Fruit fly (Drosophila melanogaster) whole organism, wandering third instar larva: ENCODE results near the gene CG10949.
A peak's percentile ranks its signal among the peaks of the same experiment; 100 is the strongest.

Experiments used
- Abd-B ChIP-seq: fragments of >200 bp; optimal IDR thresholded peaks from 2 replicates; lab custom pipeline; 2017; ENCODE audit warnings: missing biosample characterization, missing genetic modification characterization
- CG32264 ChIP-seq: fragments of 200-800 bp; sonication (Bioruptor generic); optimal IDR thresholded peaks from 2 replicates; lab custom pipeline; 2016; ENCODE audit warnings: missing biosample characterization, missing genetic modification characterization
- CG9705 ChIP-seq: fragments of 200-800 bp; sonication (Bioruptor generic); optimal IDR thresholded peaks from 2 replicates; lab custom pipeline; 2018; ENCODE audit warnings: missing biosample characterization, mild to moderate bottlenecking, missing genetic modification characterization
- CrebA ChIP-seq: fragments of 200-800 bp; sonication (Bioruptor generic); optimal IDR thresholded peaks from 2 replicates; lab custom pipeline; 2016; ENCODE audit warnings: missing biosample characterization, mild to moderate bottlenecking, missing genetic modification characterization, borderline replicate concordance
- Dfd ChIP-seq: fragments of >200 bp; optimal IDR thresholded peaks from 2 replicates; lab custom pipeline; 2017; ENCODE audit warnings: missing biosample characterization, missing genetic modification characterization
- Dif ChIP-seq: fragments of 200-275, 200-300 bp; sonication (Bioruptor generic); optimal IDR thresholded peaks from 2 replicates; lab custom pipeline; 2018; ENCODE audit warnings: missing biosample characterization, missing genetic modification characterization; ENCODE audit not compliant: partially characterized antibody
- GATAd ChIP-seq: sonication (Bioruptor generic); optimal IDR thresholded peaks from 2 replicates; lab custom pipeline; 2016; ENCODE audit warnings: missing biosample characterization, missing genetic modification characterization
- HLH106 ChIP-seq: fragments of 200-800 bp; optimal IDR thresholded peaks from 3 replicates; lab custom pipeline; 2019; ENCODE audit warnings: missing biosample characterization, mild to moderate bottlenecking, missing genetic modification characterization, moderate library complexity
- Hnf4 ChIP-seq: fragments of 200-800 bp; sonication (Bioruptor generic); optimal IDR thresholded peaks from 2 replicates; lab custom pipeline; 2016; ENCODE audit warnings: missing biosample characterization, mild to moderate bottlenecking, missing genetic modification characterization
- Hr78 ChIP-seq: fragments of >200 bp; optimal IDR thresholded peaks from 2 replicates; lab custom pipeline; 2017; ENCODE audit warnings: missing biosample characterization, missing genetic modification characterization
- Hr83 ChIP-seq: fragments of 200-300 bp; sonication (Bioruptor generic); optimal IDR thresholded peaks from 2 replicates; lab custom pipeline; 2016; ENCODE audit warnings: missing biosample characterization, mild to moderate bottlenecking, missing genetic modification characterization, moderate library complexity; ENCODE audit not compliant: poor library complexity, severe bottlenecking
- Jra ChIP-seq: sonication (Bioruptor generic); optimal IDR thresholded peaks from 2 replicates; lab custom pipeline; 2016; ENCODE audit warnings: missing biosample characterization, missing genetic modification characterization
- Mio ChIP-seq: sonication (Bioruptor generic); optimal IDR thresholded peaks from 2 replicates; lab custom pipeline; 2016; ENCODE audit warnings: missing biosample characterization, missing genetic modification characterization
- Myc ChIP-seq: fragments of >200 bp; optimal IDR thresholded peaks from 2 replicates; lab custom pipeline; 2017
- N ChIP-seq: fragments of >200 bp; optimal IDR thresholded peaks from 2 replicates; lab custom pipeline; 2018; ENCODE audit warnings: missing biosample characterization, missing external identifiers, missing genetic modification characterization
- OdsH ChIP-seq: fragments of 200-800 bp; sonication (Bioruptor generic); optimal IDR thresholded peaks from 2 replicates; lab custom pipeline; 2016; ENCODE audit warnings: missing biosample characterization, mild to moderate bottlenecking, missing genetic modification characterization
- Rel ChIP-seq, 2 experiments: fragments of 200-800 bp; sonication (Bioruptor generic) in 1 of 2; optimal IDR thresholded peaks; 2 replicates in 1 of 2; 3 replicates in 1 of 2; lab custom pipeline; 2016 to 2019; ENCODE audit warnings: mild to moderate bottlenecking in 2 of 2, missing biosample characterization in 2 of 2, missing genetic modification characterization in 2 of 2, moderate library complexity in 1 of 2
- Sp1 ChIP-seq: fragments of 200-800 bp; sonication (Bioruptor generic); optimal IDR thresholded peaks from 3 replicates; lab custom pipeline; 2019; ENCODE audit warnings: missing biosample characterization, mild to moderate bottlenecking, missing genetic modification characterization, moderate library complexity
- Vsx2 ChIP-seq: fragments of 200-300, 225-300 bp; sonication (Bioruptor generic); optimal IDR thresholded peaks from 2 replicates; lab custom pipeline; 2018; ENCODE audit warnings: missing biosample characterization, missing genetic modification characterization; ENCODE audit not compliant: partially characterized antibody
- br ChIP-seq: fragments of 200-800 bp; sonication (Bioruptor generic); optimal IDR thresholded peaks from 2 replicates; lab custom pipeline; 2016; ENCODE audit warnings: missing biosample characterization, missing genetic modification characterization
- brk ChIP-seq: fragments of 200-800 bp; sonication (Bioruptor generic); optimal IDR thresholded peaks from 2 replicates; lab custom pipeline; 2016; ENCODE audit warnings: missing biosample characterization, mild to moderate bottlenecking, missing genetic modification characterization
- dmrt93B ChIP-seq: fragments of 200-800 bp; sonication (Bioruptor generic); optimal IDR thresholded peaks from 2 replicates; lab custom pipeline; 2018; ENCODE audit warnings: missing biosample characterization, mild to moderate bottlenecking, missing genetic modification characterization
- dsf ChIP-seq: sonication (Bioruptor generic); optimal IDR thresholded peaks from 2 replicates; lab custom pipeline; 2016; ENCODE audit warnings: missing biosample characterization, missing genetic modification characterization, borderline replicate concordance
- ey ChIP-seq: fragments of 200-800 bp; sonication (Bioruptor generic); optimal IDR thresholded peaks from 2 replicates; lab custom pipeline; 2016; ENCODE audit warnings: missing biosample characterization, missing genetic modification characterization
- foxo ChIP-seq, 2 experiments: fragments of 200-800 bp; sonication (Bioruptor generic); optimal IDR thresholded peaks; 2 replicates in 1 of 2; 3 replicates in 1 of 2; lab custom pipeline; 2016 to 2017; ENCODE audit warnings: missing biosample characterization in 2 of 2, missing genetic modification characterization in 2 of 2
- fru ChIP-seq: fragments of 200-800 bp; sonication (Bioruptor generic); optimal IDR thresholded peaks from 3 replicates; lab custom pipeline; 2016; ENCODE audit warnings: missing biosample characterization, mild to moderate bottlenecking, missing genetic modification characterization
- h ChIP-seq: fragments of 200-800 bp; sonication (Bioruptor generic); optimal IDR thresholded peaks from 3 replicates; lab custom pipeline; 2016; ENCODE audit warnings: missing biosample characterization, mild to moderate bottlenecking, missing genetic modification characterization
- jim ChIP-seq: fragments of 175-275, 200-325 bp; sonication (Bioruptor generic); optimal IDR thresholded peaks from 2 replicates; lab custom pipeline; 2016; ENCODE audit warnings: missing biosample characterization, mild to moderate bottlenecking, missing genetic modification characterization
- lola ChIP-seq: fragments of >200 bp; optimal IDR thresholded peaks from 2 replicates; lab custom pipeline; 2017; ENCODE audit warnings: missing biosample characterization, missing genetic modification characterization
- pan ChIP-seq: fragments of >200 bp; optimal IDR thresholded peaks from 2 replicates; lab custom pipeline; 2017
- psq ChIP-seq: fragments of 200-800 bp; sonication (Bioruptor generic); optimal IDR thresholded peaks from 3 replicates; lab custom pipeline; 2017; ENCODE audit warnings: missing biosample characterization, mild to moderate bottlenecking, missing genetic modification characterization, moderate library complexity
- rgr ChIP-seq: fragments of 200-800 bp; sonication (Bioruptor generic); optimal IDR thresholded peaks from 3 replicates; lab custom pipeline; 2016; ENCODE audit warnings: missing biosample characterization, mild to moderate bottlenecking, missing genetic modification characterization
- sage ChIP-seq: fragments of 200-800 bp; sonication (Bioruptor generic); optimal IDR thresholded peaks from 2 replicates; lab custom pipeline; 2016; ENCODE audit warnings: missing biosample characterization, mild to moderate bottlenecking, missing genetic modification characterization
- sv ChIP-seq: fragments of 200-800 bp; sonication (Bioruptor generic); optimal IDR thresholded peaks from 3 replicates; lab custom pipeline; 2016; ENCODE audit warnings: missing biosample characterization, missing genetic modification characterization
- tai ChIP-seq: sonication (Bioruptor generic); optimal IDR thresholded peaks from 2 replicates; lab custom pipeline; 2016; ENCODE audit warnings: missing biosample characterization, missing genetic modification characterization
- usp ChIP-seq: fragments of >200 bp; optimal IDR thresholded peaks from 2 replicates; lab custom pipeline; 2017; ENCODE audit warnings: missing biosample characterization, missing genetic modification characterization

The CG10949 gene

dm6 chr2L:20414750-20415211, 1.9 kb downstream of the CG10949 start, which contains the start of gene CG10947:
Gene CG10947, minus strand, starts transcription at chr2L:20414800.
- TF ChIP-seq dsf (GFP tag; lab: Kevin White, UChicago) = no peak
- peak; percentile 40 for TF ChIP-seq h
- TF ChIP-seq CG32264 (GFP tag; lab: Kevin White, UChicago) = no peak
- TF ChIP-seq Dif = no peak
- TF ChIP-seq Abd-B (GFP tag; lab: Kevin White, UChicago) = no peak
- no peak for TF ChIP-seq GATAd (GFP tag; lab: Kevin White, UChicago)
- no peak for TF ChIP-seq Sp1 (GFP tag; lab: Kevin White, UChicago)
- no peak for TF ChIP-seq CrebA (GFP tag; lab: Kevin White, UChicago)
- no peak for TF ChIP-seq tai (GFP tag; lab: Kevin White, UChicago)
- no peak for TF ChIP-seq N (GFP tag; lab: Kevin White, UChicago)
- peak; percentile 26 for TF ChIP-seq Hr83 (GFP tag; lab: Kevin White, UChicago)
- TF ChIP-seq OdsH (GFP tag; lab: Kevin White, UChicago) = peak; percentile 22
- TF ChIP-seq foxo (GFP tag; optimal IDR thresholded peaks at IDR 0.05; lab: Kevin White, UChicago) = peak in 1 of 2 experiments; percentile 49
- no peak for TF ChIP-seq ey
- TF ChIP-seq Mio (GFP tag; lab: Kevin White, UChicago) = no peak
- TF ChIP-seq psq (GFP tag; lab: Kevin White, UChicago) = no peak
- TF ChIP-seq fru = peak; percentile 35
- TF ChIP-seq Vsx2 (GFP tag; lab: Kevin White, UChicago) = no peak
- peak; percentile 9 for TF ChIP-seq Jra (GFP tag; lab: Kevin White, UChicago)
- TF ChIP-seq sv = peak; percentile 65
- TF ChIP-seq sage (GFP tag; lab: Kevin White, UChicago) = no peak
- peak; percentile 62 for TF ChIP-seq rgr (GFP tag; lab: Kevin White, UChicago)
- TF ChIP-seq br (GFP tag; lab: Kevin White, UChicago) = peak; percentile 27
- TF ChIP-seq Hnf4 (GFP tag; lab: Kevin White, UChicago) = peak; percentile 49
- TF ChIP-seq, all 38 proteins: peak for 10

- TF ChIP-seq Mio (GFP tag; lab: Kevin White, UChicago) (no peak), CG9705 (no peak), h (no peak), foxo (GFP tag; optimal IDR thresholded peaks at IDR 0.05; lab: Kevin White, UChicago) (no peak), ey (no peak), fru (no peak), GATAd (GFP tag; lab: Kevin White, UChicago) (no peak), Dfd (GFP tag; lab: Kevin White, UChicago) (no peak), Rel (GFP tag; optimal IDR thresholded peaks at IDR 0.05; lab: Kevin White, UChicago) (no peak), Rel (tag; optimal IDR thresholded peaks at IDR 0.05; lab: Kevin White, UChicago) (no peak), Jra (GFP tag; lab: Kevin White, UChicago) (no peak), Hnf4 (GFP tag; lab: Kevin White, UChicago) (no peak), psq (GFP tag; lab: Kevin White, UChicago) (no peak), pan (lab: Kevin White, UChicago) (no peak), Myc (lab: Kevin White, UChicago) (no peak), CrebA (GFP tag; lab: Kevin White, UChicago) (no peak), HLH106 (no peak), lola (no peak), usp (GFP tag; lab: Kevin White, UChicago) (no peak), Sp1 (GFP tag; lab: Kevin White, UChicago) (no peak), dmrt93B (no peak)
These were observed 2.9 kb downstream of the CG10949 start for dm6 chr2L:20413826-20414225.

dm6 chr2L:20401408-20401807, 15.3 kb downstream of the CG10949 start:
- TF ChIP-seq br (GFP tag; lab: Kevin White, UChicago) (no peak), Hr78 (GFP tag; lab: Kevin White, UChicago) (no peak), Hr83 (GFP tag; lab: Kevin White, UChicago) (no peak), brk (GFP tag; lab: Kevin White, UChicago) (no peak), lola (no peak), CG32264 (GFP tag; lab: Kevin White, UChicago) (no peak), jim (GFP tag; lab: Kevin White, UChicago) (no peak), Myc (lab: Kevin White, UChicago) (no peak), dmrt93B (no peak), N (GFP tag; lab: Kevin White, UChicago) (no peak), sage (GFP tag; lab: Kevin White, UChicago) (no peak), Hnf4 (GFP tag; lab: Kevin White, UChicago) (no peak), ey (no peak), HLH106 (no peak), Dfd (GFP tag; lab: Kevin White, UChicago) (no peak), fru (no peak), Rel (GFP tag; optimal IDR thresholded peaks at IDR 0.05; lab: Kevin White, UChicago) (no peak), Rel (tag; optimal IDR thresholded peaks at IDR 0.05; lab: Kevin White, UChicago) (no peak), dsf (GFP tag; lab: Kevin White, UChicago) (no peak), tai (GFP tag; lab: Kevin White, UChicago) (no peak), Jra (GFP tag; lab: Kevin White, UChicago) (no peak)
- TF ChIP-seq, all 38 proteins: peak for 0
